Worm (Caenorhabditis elegans) whole organism, L4 larva: Measurements from ENCODE around the gene pho-1.

Source experiments
- D1046.2 ChIP-seq: fragments of 200-800 bp; sonication (Bioruptor generic); IDR thresholded peaks from 2 replicates; pipeline ENCODE4 v1.3.6; 2022; ENCODE audit warnings: missing genetic modification characterization, missing compliant biosample characterization
- F44E2.7 ChIP-seq: fragments of 200-800 bp; sonication (Bioruptor generic); IDR thresholded peaks from 2 replicates; pipeline ENCODE4 v2.1.2; 2022; ENCODE audit warnings: missing genetic modification characterization, missing compliant biosample characterization
- F49E8.2 ChIP-seq: sonication (generic microtip); optimal IDR thresholded peaks from 2 replicates; lab custom pipeline; 2016; ENCODE audit warnings: missing compliant biosample characterization, mild to moderate bottlenecking, missing genetic modification characterization, borderline replicate concordance
- R02D3.7 ChIP-seq: fragments of 150-350 bp; sonication (generic microtip); optimal IDR thresholded peaks from 3 replicates; lab custom pipeline; 2014; ENCODE audit warnings: missing biosample characterization, missing genetic modification characterization
- Y105C5A.15 ChIP-seq: fragments of 200-800 bp; sonication (Bioruptor generic); IDR thresholded peaks from 2 replicates; pipeline ENCODE4 v1.3.6; 2022; ENCODE audit warnings: missing genetic modification characterization, missing compliant biosample characterization
- ZK337.2 ChIP-seq: fragments of 200-800 bp; sonication (Bioruptor generic); IDR thresholded peaks from 2 replicates; pipeline ENCODE4 v1.3.6; 2022; ENCODE audit warnings: missing genetic modification reagents, missing genetic modification characterization, missing compliant biosample characterization
- aha-1 ChIP-seq: fragments of 150-350 bp; peaks from one replicate; lab custom pipeline; 2014; ENCODE audit warnings: missing biosample characterization, missing genetic modification characterization
- ama-1 ChIP-seq: fragments of 150-350 bp; optimal IDR thresholded peaks from 2 replicates; lab custom pipeline; 2014; ENCODE audit warnings: inconsistent platforms, mixed read lengths
- arid-1 ChIP-seq: fragments of 200-800 bp; sonication (Bioruptor generic); conservative IDR thresholded peaks from 2 replicates; pipeline ENCODE4 v1.3.6; 2022; ENCODE audit warnings: missing genetic modification reagents, missing genetic modification characterization, missing compliant biosample characterization
- ceh-20 ChIP-seq: fragments of 200-800 bp; sonication (Bioruptor generic); IDR thresholded peaks from 2 replicates; pipeline ENCODE4 v1.3.6; 2022; ENCODE audit warnings: missing genetic modification reagents, missing genetic modification characterization, missing compliant biosample characterization
- ceh-28 ChIP-seq: fragments of 150-350 bp; optimal IDR thresholded peaks from 2 replicates; lab custom pipeline; 2014; ENCODE audit warnings: missing biosample characterization, missing genetic modification reagents, missing genetic modification characterization
- ceh-32 ChIP-seq: sonication (generic microtip); optimal IDR thresholded peaks from 2 replicates; lab custom pipeline; 2016; ENCODE audit warnings: mild to moderate bottlenecking, missing genetic modification characterization, missing compliant biosample characterization; ENCODE audit not compliant: poor library complexity
- ceh-82 ChIP-seq: sonication (generic microtip); optimal IDR thresholded peaks from 2 replicates; lab custom pipeline; 2017; ENCODE audit warnings: missing biosample characterization, missing genetic modification characterization
- daf-12 ChIP-seq: fragments of 150-350 bp; optimal IDR thresholded peaks from 2 replicates; lab custom pipeline; 2014; ENCODE audit warnings: missing biosample characterization, missing genetic modification reagents, missing genetic modification characterization
- daf-16 ChIP-seq, 3 experiments: sonication (generic microtip); optimal IDR thresholded peaks; 2 replicates each; lab custom pipeline; 2016 to 2017; ENCODE audit warnings: missing genetic modification characterization in 3 of 3, missing genetic modification reagents in 3 of 3, mild to moderate bottlenecking in 2 of 3, missing compliant biosample characterization in 2 of 3, missing biosample characterization in 1 of 3, moderate library complexity in 1 of 3
- daf-8 ChIP-seq: fragments of 200-800 bp; sonication (Bioruptor generic); IDR thresholded peaks from 2 replicates; pipeline ENCODE4 v1.3.6; 2022; ENCODE audit warnings: missing genetic modification characterization, missing compliant biosample characterization
- dmd-6 ChIP-seq: fragments of 200-800 bp; sonication (Bioruptor generic); IDR thresholded peaks from 2 replicates; pipeline ENCODE4 v1.3.6; 2022; ENCODE audit warnings: missing genetic modification reagents, missing genetic modification characterization, missing compliant biosample characterization
- egl-43 ChIP-seq: fragments of 200-800 bp; sonication (Bioruptor generic); IDR thresholded peaks from 2 replicates; pipeline ENCODE4 v1.3.6; 2022; ENCODE audit warnings: missing genetic modification reagents, missing genetic modification characterization, missing compliant biosample characterization
- fkh-10 ChIP-seq: fragments of 150-350 bp; optimal IDR thresholded peaks from 2 replicates; lab custom pipeline; 2014; ENCODE audit warnings: missing biosample characterization, missing genetic modification reagents, missing genetic modification characterization
- gei-8 ChIP-seq: fragments of 200-800 bp; sonication (Bioruptor generic); optimal IDR thresholded peaks from 2 replicates; lab custom pipeline; 2018; ENCODE audit warnings: mild to moderate bottlenecking, missing genetic modification characterization, missing compliant biosample characterization
- hlh-11 ChIP-seq: fragments of 200-800 bp; sonication (Bioruptor generic); optimal IDR thresholded peaks from 2 replicates; lab custom pipeline; 2018; ENCODE audit warnings: mild to moderate bottlenecking, missing genetic modification characterization, missing compliant biosample characterization
- hlh-30 ChIP-seq: sonication (generic microtip); optimal IDR thresholded peaks from 2 replicates; lab custom pipeline; 2017; ENCODE audit warnings: antibody characterized with exemption, mild to moderate bottlenecking, missing genetic modification characterization, missing compliant biosample characterization; ENCODE audit not compliant: insufficient read depth
- hmg-1.1 ChIP-seq: fragments of 200-800 bp; sonication (Bioruptor generic); IDR thresholded peaks from 2 replicates; pipeline ENCODE4 v1.3.6; 2022; ENCODE audit warnings: missing genetic modification reagents, missing genetic modification characterization, missing compliant biosample characterization
- jun-1 ChIP-seq: fragments of 150-350 bp; optimal IDR thresholded peaks from 2 replicates; lab custom pipeline; 2014; ENCODE audit warnings: missing biosample characterization, missing genetic modification reagents, missing genetic modification characterization
- lin-1 ChIP-seq: fragments of 200-800 bp; sonication (Bioruptor generic); IDR thresholded peaks from 2 replicates; pipeline ENCODE4 v1.3.6; 2022; ENCODE audit warnings: missing genetic modification reagents, missing genetic modification characterization, missing compliant biosample characterization
- mdl-1 ChIP-seq, 2 experiments: fragments of 150-350 bp in 1 of 2; sonication (generic microtip) in 1 of 2; optimal IDR thresholded peaks; 2 replicates each; lab custom pipeline; 2014 to 2017; ENCODE audit warnings: missing biosample characterization in 2 of 2, missing genetic modification characterization in 2 of 2
- mdt-29 ChIP-seq: fragments of 200-800 bp; sonication (Bioruptor generic); IDR thresholded peaks from 2 replicates; pipeline ENCODE4 v1.3.6; 2022; ENCODE audit warnings: missing genetic modification reagents, missing genetic modification characterization, missing compliant biosample characterization
- mes-2 ChIP-seq: sonication (generic microtip); optimal IDR thresholded peaks from 2 replicates; lab custom pipeline; 2016; ENCODE audit warnings: missing genotype, mild to moderate bottlenecking, missing genetic modification characterization, missing compliant biosample characterization; ENCODE audit not compliant: poor library complexity, severe bottlenecking
- nhr-102 ChIP-seq: sonication (generic microtip); optimal IDR thresholded peaks from 2 replicates; lab custom pipeline; 2016; ENCODE audit warnings: mild to moderate bottlenecking, missing genetic modification characterization, moderate library complexity, missing compliant biosample characterization
- nhr-111 ChIP-seq: fragments of 200-800 bp; sonication (Bioruptor generic); optimal IDR thresholded peaks from 2 replicates; lab custom pipeline; 2018; ENCODE audit warnings: mild to moderate bottlenecking, missing genetic modification characterization, missing compliant biosample characterization
- nhr-28 ChIP-seq: fragments of 150-350 bp; optimal IDR thresholded peaks from 2 replicates; lab custom pipeline; 2014; ENCODE audit warnings: missing biosample characterization, missing genetic modification characterization
- nhr-48 ChIP-seq: sonication (generic microtip); optimal IDR thresholded peaks from 2 replicates; lab custom pipeline; 2016; ENCODE audit warnings: mild to moderate bottlenecking, missing genetic modification characterization, missing compliant biosample characterization
- nhr-76 ChIP-seq: fragments of 150-350 bp; optimal IDR thresholded peaks from 2 replicates; lab custom pipeline; 2014; ENCODE audit warnings: missing biosample characterization, missing genetic modification characterization
- sdz-12 ChIP-seq: fragments of 200-800 bp; sonication (Bioruptor generic); optimal IDR thresholded peaks from 2 replicates; lab custom pipeline; 2018; ENCODE audit warnings: mild to moderate bottlenecking, missing genetic modification characterization, missing compliant biosample characterization
- snpc-4 ChIP-seq: fragments of 150-350 bp; optimal IDR thresholded peaks from 2 replicates; lab custom pipeline; 2014; ENCODE audit warnings: missing biosample characterization, missing genetic modification characterization
- tag-97 ChIP-seq: fragments of 200-800 bp; sonication (Bioruptor generic); IDR thresholded peaks from 2 replicates; pipeline ENCODE4 v1.3.6; 2022; ENCODE audit warnings: missing genetic modification characterization, missing compliant biosample characterization
- tra-1 ChIP-seq: fragments of 200-800 bp; sonication (Bioruptor generic); IDR thresholded peaks from 2 replicates; pipeline ENCODE4 v1.3.6; 2022; ENCODE audit warnings: missing genetic modification reagents, missing genetic modification characterization, missing compliant biosample characterization
- unc-62 ChIP-seq, 3 experiments: fragments of 150-350 bp in 1 of 3; sonication (generic microtip); optimal IDR thresholded peaks in 2 of 3; peaks in 1 of 3; 1 replicate in 1 of 3; 2 replicates in 2 of 3; lab custom pipeline; 2014 to 2017; ENCODE audit warnings: missing biosample characterization in 3 of 3, missing genetic modification characterization in 3 of 3, missing genetic modification reagents in 3 of 3, missing genotype in 1 of 3
- zag-1 ChIP-seq: fragments of 150-350 bp; optimal IDR thresholded peaks from 2 replicates; lab custom pipeline; 2014; ENCODE audit warnings: missing biosample characterization, missing genetic modification characterization

pho-1 gene

DNA sequence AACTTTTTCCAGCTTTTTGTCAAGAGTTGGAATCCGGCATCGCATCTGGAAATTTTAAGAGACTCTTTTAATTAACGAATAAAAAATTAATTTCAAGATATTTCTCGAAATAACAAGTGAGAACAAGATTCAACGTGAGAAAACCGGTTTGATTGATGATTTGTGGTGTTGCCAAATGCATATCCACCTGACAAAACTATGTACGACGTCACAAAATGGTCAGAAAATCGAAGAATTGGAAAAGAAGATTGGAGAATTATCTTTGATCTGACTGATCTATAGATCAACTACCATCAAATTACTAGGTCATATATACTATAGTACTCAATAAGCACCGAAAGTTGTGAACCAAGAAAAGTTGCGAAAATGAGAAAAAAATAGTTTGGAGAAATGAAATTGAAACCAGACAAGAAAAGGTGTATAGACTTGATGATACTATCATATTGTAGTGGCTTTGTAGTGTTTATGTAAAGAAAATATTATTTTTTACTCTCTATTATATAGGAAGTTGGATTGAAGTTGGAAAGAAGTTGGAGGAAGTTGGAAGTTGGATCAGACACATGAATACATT, 11.2 kb upstream of the pho-1 start, which contains the start of gene ptr-6:
Gene ptr-6 (minus strand): TSS at position 47 of the 571 bp plus-strand sequence.
- TF ChIP-seq F49E8.2 (tag; lab: Kevin White, UChicago): no peak
- TF ChIP-seq dmd-6 (GFP tag; lab: Robert Waterston, UW): peak; percentile 33; the same call in 1 of the 2 replicates
- peak in 1 of 2 experiments; percentile 32 for TF ChIP-seq mdl-1 (tag; optimal IDR thresholded peaks at IDR 0.05; lab: Kevin White, UChicago)
- no peak for TF ChIP-seq snpc-4 (tag; lab: Kevin White, UChicago)
- peak in 1 of 2 experiments; percentile 65 for TF ChIP-seq unc-62 (GFP tag; optimal IDR thresholded peaks at IDR 0.05 in 1 of 2; lab: Kevin White, UChicago)
- no peak for TF ChIP-seq unc-62 (tag; optimal IDR thresholded peaks at IDR 0.05; lab: Kevin White, UChicago)
- no peak for TF ChIP-seq ceh-28
- peak; percentile 16 for TF ChIP-seq nhr-102 (tag; lab: Kevin White, UChicago)
- TF ChIP-seq nhr-28 (tag; lab: Kevin White, UChicago): peak; percentile 3
- TF ChIP-seq nhr-48 (tag; lab: Kevin White, UChicago): peak; percentile 29
- TF ChIP-seq hlh-11 (tag; lab: Kevin White, UChicago): peak; percentile 16
- TF ChIP-seq aha-1 (tag; lab: Kevin White, UChicago): peak; percentile 50
- peak; percentile 23 for TF ChIP-seq hlh-30 (tag; lab: Kevin White, UChicago)
- no peak for TF ChIP-seq ceh-82 (tag; lab: Kevin White, UChicago)
- TF ChIP-seq egl-43 (GFP tag; lab: Robert Waterston, UW): no peak

- no peak for TF ChIP-seq arid-1 (GFP tag; lab: Robert Waterston, UW)
- TF ChIP-seq ceh-28: no peak
- TF ChIP-seq dmd-6 (GFP tag; lab: Robert Waterston, UW): no peak
- no peak for TF ChIP-seq snpc-4 (tag; lab: Kevin White, UChicago)
- no peak for TF ChIP-seq hlh-11 (tag; lab: Kevin White, UChicago)
- no peak for TF ChIP-seq nhr-48 (tag; lab: Kevin White, UChicago)
- TF ChIP-seq hmg-1.1: no peak
- TF ChIP-seq F44E2.7 (GFP tag; lab: Robert Waterston, UW): no peak
- TF ChIP-seq lin-1 (GFP tag; lab: Robert Waterston, UW): no peak
- TF ChIP-seq mes-2 (tag; lab: Kevin White, UChicago): no peak
- TF ChIP-seq egl-43 (GFP tag; lab: Robert Waterston, UW): no peak
- TF ChIP-seq fkh-10 (GFP tag; lab: Kevin White, UChicago): no peak
- TF ChIP-seq ceh-82 (tag; lab: Kevin White, UChicago): no peak
- TF ChIP-seq zag-1: no peak
- TF ChIP-seq nhr-102 (tag; lab: Kevin White, UChicago): no peak
- no peak for TF ChIP-seq ama-1 (lab: Kevin White, UChicago)
- no peak for TF ChIP-seq tra-1 (GFP tag; lab: Robert Waterston, UW)
- no peak for TF ChIP-seq Y105C5A.15
- no peak for TF ChIP-seq nhr-111 (GFP tag; lab: Kevin White, UChicago)
- no peak for TF ChIP-seq R02D3.7 (tag; lab: Kevin White, UChicago)
Measured at ce11 chrII:5241560-5241959, 5.9 kb upstream of the pho-1 start, which contains the start of gene T16D1.1. Gene T16D1.1, minus strand, starts transcription at chrII:5241660.

- no peak for TF ChIP-seq D1046.2
- TF ChIP-seq zag-1: no peak
- TF ChIP-seq daf-16 (GFP tag; optimal IDR thresholded peaks at IDR 0.05; lab: Kevin White, UChicago): no peak
- TF ChIP-seq daf-16 (tag; optimal IDR thresholded peaks at IDR 0.05; lab: Kevin White, UChicago): no peak
- no peak for TF ChIP-seq F49E8.2 (tag; lab: Kevin White, UChicago)
- TF ChIP-seq ZK337.2 (GFP tag; lab: Robert Waterston, UW): no peak
- TF ChIP-seq Y105C5A.15: no peak
- no peak for TF ChIP-seq aha-1 (tag; lab: Kevin White, UChicago)
- TF ChIP-seq daf-12 (tag; lab: Kevin White, UChicago): no peak
- TF ChIP-seq jun-1 (tag; lab: Kevin White, UChicago): no peak
- no peak for TF ChIP-seq ceh-20 (GFP tag; lab: Robert Waterston, UW)
- TF ChIP-seq ceh-32 (tag; lab: Kevin White, UChicago): no peak
- TF ChIP-seq unc-62 (GFP tag; optimal IDR thresholded peaks at IDR 0.05 in 1 of 2; lab: Kevin White, UChicago): no peak
- TF ChIP-seq unc-62 (tag; optimal IDR thresholded peaks at IDR 0.05; lab: Kevin White, UChicago): no peak
- no peak for TF ChIP-seq mdt-29
- no peak for TF ChIP-seq ceh-28
- TF ChIP-seq sdz-12: no peak
- no peak for TF ChIP-seq gei-8 (GFP tag; lab: Kevin White, UChicago)
- TF ChIP-seq daf-8 (GFP tag; lab: Robert Waterston, UW): no peak
- TF ChIP-seq snpc-4 (tag; lab: Kevin White, UChicago): no peak
- TF ChIP-seq nhr-76: no peak
- TF ChIP-seq tag-97 (GFP tag; lab: Robert Waterston, UW): no peak
Measured at ce11 chrII:5238366-5238765, 2.7 kb upstream of the pho-1 start, which contains the start of gene pho-4. Gene pho-4, minus strand, starts transcription at chrII:5238466.
